Worm (Caenorhabditis elegans) whole organism, L4/young adult: ENCODE measurements around the gene snrp-3.

ENCODE experiments used
- W03F9.2 ChIP-seq: fragments of 150-350 bp; optimal IDR thresholded peaks from 2 replicates; lab custom pipeline; 2014; ENCODE audit warnings: missing biosample characterization, missing genetic modification characterization
- dao-5 ChIP-seq: sonication (generic microtip); optimal IDR thresholded peaks from 2 replicates; lab custom pipeline; 2016; ENCODE audit warnings: missing genotype, missing genetic modification characterization, moderate library complexity, missing compliant biosample characterization
- him-1 ChIP-seq: sonication (generic microtip); optimal IDR thresholded peaks from 2 replicates; lab custom pipeline; 2016; ENCODE audit warnings: missing genotype, missing genetic modification reagents, missing genetic modification characterization, missing compliant biosample characterization

DNA sequence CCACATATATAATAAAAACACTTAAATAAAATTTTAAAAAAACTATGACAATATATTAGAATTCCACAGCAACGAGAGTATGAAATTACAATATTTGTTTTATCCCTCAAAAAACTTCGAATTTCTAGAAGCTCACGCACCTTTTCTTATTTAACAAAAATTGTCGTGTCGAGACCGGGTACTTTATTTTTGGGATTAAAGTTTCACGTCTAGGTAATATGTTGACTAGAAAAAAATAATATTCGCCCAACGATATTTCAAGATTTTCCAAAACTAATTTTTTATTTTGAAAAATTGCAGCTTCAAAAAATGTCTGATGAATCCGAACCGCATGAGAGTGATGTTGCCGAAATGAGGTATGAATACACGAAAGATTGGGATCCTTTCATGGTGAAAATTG, 43.2 kb downstream of the snrp-3 start, which contains the start of gene C49C8.3:
- no peak for TF ChIP-seq W03F9.2 (tag; lab: Kevin White, UChicago)
- TF ChIP-seq him-1 (tag; lab: Kevin White, UChicago): no peak
- TF ChIP-seq dao-5: no peak
